Worm (Caenorhabditis elegans): ENCODE measurements around the gene F20H11.1.
A peak's percentile ranks its signal among the peaks of the same experiment; 100 is the strongest.

Gene F20H11.1

DNA sequence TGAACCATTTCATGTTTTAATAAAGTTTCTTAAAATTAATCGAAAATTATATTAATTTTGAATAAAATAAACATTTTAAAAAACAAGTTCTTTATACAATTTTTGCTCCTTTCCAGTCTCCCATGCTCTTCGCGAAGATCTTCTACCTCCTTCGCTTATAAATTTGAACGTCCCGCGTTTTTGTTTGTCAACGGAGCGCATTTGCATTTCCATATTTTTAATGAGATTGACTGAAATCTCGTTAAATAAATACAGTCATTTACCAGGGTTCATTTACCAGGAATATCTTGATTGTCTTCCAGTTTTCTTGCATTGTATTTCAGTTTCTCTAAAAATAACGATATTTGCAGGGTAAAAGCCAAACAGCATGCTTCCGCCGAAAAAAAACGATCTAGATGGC, 23.1 kb upstream of the F20H11.1 start, which contains the start of gene cmtr-2:
TSS of gene cmtr-2 (plus strand) at position 351 of the 400 bp plus-strand sequence.
- TF ChIP-seq lin-1 (GFP tag; IDR thresholded peaks at IDR 0.05) = no peak
- TF ChIP-seq ces-1 (GFP tag; optimal IDR thresholded peaks at IDR 0.05) = no peak
- TF ChIP-seq ZK337.2 (GFP tag; IDR thresholded peaks at IDR 0.05) = no peak
- peak; percentile 94 for TF ChIP-seq lin-38 (GFP tag; IDR thresholded peaks at IDR 0.05)
- TF ChIP-seq T26A8.4 (GFP tag; IDR thresholded peaks at IDR 0.05) = no peak
- TF ChIP-seq lsy-2 (tag; optimal IDR thresholded peaks at IDR 0.05) = peak in 1 of 2 experiments; percentile 70
- TF ChIP-seq tra-1 (GFP tag; IDR thresholded peaks at IDR 0.05) = no peak
- no peak for TF ChIP-seq mxl-3 (GFP tag; optimal IDR thresholded peaks at IDR 0.05)
- TF ChIP-seq rbr-2 (tag; optimal IDR thresholded peaks at IDR 0.05) = peak; percentile 12
- TF ChIP-seq lin-13 (GFP tag; optimal IDR thresholded peaks at IDR 0.05) = no peak
- TF ChIP-seq unc-62 (GFP tag; optimal IDR thresholded peaks at IDR 0.05 in 1 of 2) = no peak
- no peak for TF ChIP-seq unc-62 (tag; optimal IDR thresholded peaks at IDR 0.05)
- TF ChIP-seq hlh-30 (tag; optimal IDR thresholded peaks at IDR 0.05; ENCODE audit: insufficient read depth) = peak; percentile 11
- TF ChIP-seq nhr-41 (GFP tag; IDR thresholded peaks at IDR 0.05) = no peak
- TF ChIP-seq dpl-1 (GFP tag; optimal IDR thresholded peaks at IDR 0.05) = peak; percentile 92
- TF ChIP-seq zip-11 (GFP tag; IDR thresholded peaks at IDR 0.05) = no peak
- no peak for TF ChIP-seq ctbp-1 (GFP tag; IDR thresholded peaks at IDR 0.05)
- peak; percentile 50 for TF ChIP-seq dve-1 (tag; optimal IDR thresholded peaks at IDR 0.05; ENCODE audit: insufficient read depth)
- no peak for TF ChIP-seq saeg-2 (GFP tag; IDR thresholded peaks at IDR 0.05)
- peak; percentile 79 for TF ChIP-seq mes-2 (tag; optimal IDR thresholded peaks at IDR 0.05; ENCODE audit: poor library complexity, severe bottlenecking)
- TF ChIP-seq T20F7.1 (GFP tag; optimal IDR thresholded peaks at IDR 0.05) = peak; percentile 31
- peak; percentile 67 for TF ChIP-seq mep-1 (tag; optimal IDR thresholded peaks at IDR 0.05)
- no peak for TF ChIP-seq lim-7 (GFP tag; IDR thresholded peaks at IDR 0.05)
- TF ChIP-seq aha-1 (tag) = peak; percentile 97
- TF ChIP-seq daf-16 (GFP tag; optimal IDR thresholded peaks at IDR 0.05) = no peak
- peak; percentile 28 for TF ChIP-seq daf-16 (tag; optimal IDR thresholded peaks at IDR 0.05)

DNA sequence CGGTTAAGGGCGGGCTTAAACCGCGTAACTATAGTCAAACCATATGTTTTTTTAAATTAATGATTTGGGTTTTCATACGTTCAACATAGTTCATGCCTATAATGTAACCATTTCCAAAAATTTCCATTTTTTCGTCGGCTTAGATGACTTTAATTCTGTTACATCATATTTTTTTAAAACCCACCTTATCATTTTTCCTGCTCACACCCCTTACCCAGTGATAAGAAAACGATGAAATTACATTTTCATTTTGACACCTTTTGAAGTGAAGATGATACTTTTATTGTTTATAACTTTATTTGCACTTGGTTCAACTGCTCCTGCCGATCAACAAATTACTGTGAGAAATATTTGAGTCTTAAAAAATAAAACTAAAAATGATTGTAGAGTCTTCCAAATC, 20.3 kb upstream of the F20H11.1 start, which contains the start of gene ctsa-4.2:
TSS of gene ctsa-4.2 (plus strand) at position 247 of the 400 bp plus-strand sequence.
- TF ChIP-seq nhr-41 (GFP tag; IDR thresholded peaks at IDR 0.05) = no peak
- TF ChIP-seq lin-15B (tag; optimal IDR thresholded peaks at IDR 0.05) = no peak
- peak; percentile 39 for TF ChIP-seq hlh-11 (tag; optimal IDR thresholded peaks at IDR 0.05)
- no peak for TF ChIP-seq Y75B8A.6 (GFP tag; IDR thresholded peaks at IDR 0.05)
- TF ChIP-seq zip-11 (GFP tag; IDR thresholded peaks at IDR 0.05) = no peak
- TF ChIP-seq nhr-111 (GFP tag; optimal IDR thresholded peaks at IDR 0.05) = no peak
- TF ChIP-seq nhr-28 (tag; optimal IDR thresholded peaks at IDR 0.05) = peak; percentile 31
- TF ChIP-seq mdl-1 (tag; optimal IDR thresholded peaks at IDR 0.05) = no peak
- TF ChIP-seq F44E2.7 (GFP tag; IDR thresholded peaks at IDR 0.05) = no peak
- TF ChIP-seq dpl-1 (GFP tag; optimal IDR thresholded peaks at IDR 0.05) = no peak
- TF ChIP-seq dmd-9 (GFP tag; IDR thresholded peaks at IDR 0.05) = no peak
- TF ChIP-seq ctbp-1 (GFP tag; IDR thresholded peaks at IDR 0.05) = no peak
- no peak for TF ChIP-seq lsy-2 (tag; optimal IDR thresholded peaks at IDR 0.05)
- TF ChIP-seq mes-2 (tag; optimal IDR thresholded peaks at IDR 0.05; ENCODE audit: poor library complexity, severe bottlenecking) = no peak
- no peak for TF ChIP-seq arid-1 (GFP tag; conservative IDR thresholded peaks at IDR 0.05)
- no peak for TF ChIP-seq daf-16 (GFP tag; optimal IDR thresholded peaks at IDR 0.05)
- TF ChIP-seq daf-16 (tag; optimal IDR thresholded peaks at IDR 0.05) = peak; percentile 57
- no peak for TF ChIP-seq fos-1 (tag; optimal IDR thresholded peaks at IDR 0.05)
- no peak for TF ChIP-seq unc-62 (GFP tag; optimal IDR thresholded peaks at IDR 0.05 in 1 of 2)
- no peak for TF ChIP-seq unc-62 (tag; optimal IDR thresholded peaks at IDR 0.05)
- TF ChIP-seq D1046.2 (GFP tag; IDR thresholded peaks at IDR 0.05) = no peak
- peak; percentile 81 for TF ChIP-seq pqm-1 (tag; optimal IDR thresholded peaks at IDR 0.05)
- TF ChIP-seq dmd-6 (GFP tag; IDR thresholded peaks at IDR 0.05) = no peak; the same call in 1 of the 2 replicates
- no peak for TF ChIP-seq mep-1 (tag; optimal IDR thresholded peaks at IDR 0.05)
- no peak for TF ChIP-seq lir-3 (tag; optimal IDR thresholded peaks at IDR 0.05)
- no peak for TF ChIP-seq hmg-1.1 (GFP tag; IDR thresholded peaks at IDR 0.05)
- no peak for TF ChIP-seq lin-13 (GFP tag; optimal IDR thresholded peaks at IDR 0.05)
- no peak for TF ChIP-seq tra-1 (GFP tag; IDR thresholded peaks at IDR 0.05)
- TF ChIP-seq dmd-8 (GFP tag; IDR thresholded peaks at IDR 0.05) = no peak
- no peak for TF ChIP-seq daf-19 (GFP tag; conservative IDR thresholded peaks at IDR 0.05)
- no peak for TF ChIP-seq Y105C5A.15 (GFP tag; IDR thresholded peaks at IDR 0.05)
- no peak for TF ChIP-seq mxl-2 (GFP tag; conservative IDR thresholded peaks at IDR 0.05)
- TF ChIP-seq dve-1 (tag; optimal IDR thresholded peaks at IDR 0.05; ENCODE audit: insufficient read depth) = peak; percentile 59
- TF ChIP-seq ztf-7 (tag; optimal IDR thresholded peaks at IDR 0.05) = peak; percentile 74
- no peak for TF ChIP-seq madf-5 (GFP tag; IDR thresholded peaks at IDR 0.05)
